Worm (Caenorhabditis elegans) whole organism, L1 larva: Measurements from ENCODE around the gene T07D4.5.

ENCODE experiments used
- Y116A8C.19 ChIP-seq: sonication (generic microtip); optimal IDR thresholded peaks from 2 replicates; lab custom pipeline; 2016; ENCODE audit warnings: missing compliant biosample characterization, missing genetic modification characterization, borderline replicate concordance
- aly-2 ChIP-seq: fragments of 150-350 bp; optimal IDR thresholded peaks from 2 replicates; lab custom pipeline; 2014; ENCODE audit warnings: missing biosample characterization, missing genetic modification characterization
- dpl-1 ChIP-seq, 3 experiments: fragments of 150-350 bp in 2 of 3; sonication (generic microtip) in 1 of 3; optimal IDR thresholded peaks; 2 replicates each; lab custom pipeline; 2014 to 2017; ENCODE audit warnings: missing biosample characterization in 3 of 3, missing genetic modification characterization in 3 of 3, missing genetic modification reagents in 3 of 3
- dsc-1 ChIP-seq: sonication (generic microtip); optimal IDR thresholded peaks from 2 replicates; lab custom pipeline; 2016; ENCODE audit warnings: mild to moderate bottlenecking, missing genetic modification characterization, missing compliant biosample characterization
- efl-1 ChIP-seq, 4 experiments: fragments of 150-350 bp; optimal IDR thresholded peaks in 3 of 4; peaks in 1 of 4; 1 replicate in 1 of 4; 2 replicates in 3 of 4; lab custom pipeline; 2014; ENCODE audit warnings: missing biosample characterization in 2 of 4, missing genetic modification characterization in 2 of 4, missing genetic modification reagents in 2 of 4
- fkh-10 ChIP-seq: sonication (generic microtip); optimal IDR thresholded peaks from 2 replicates; lab custom pipeline; 2017; ENCODE audit warnings: missing biosample characterization, missing genetic modification reagents, missing genetic modification characterization
- fkh-8 ChIP-seq: sonication (generic microtip); optimal IDR thresholded peaks from 2 replicates; lab custom pipeline; 2016; ENCODE audit warnings: mild to moderate bottlenecking, missing genetic modification characterization, missing compliant biosample characterization
- fos-1 ChIP-seq: fragments of 150-350 bp; optimal IDR thresholded peaks from 2 replicates; lab custom pipeline; 2014; ENCODE audit warnings: missing biosample characterization, missing genetic modification characterization
- grh-1 ChIP-seq: fragments of 200-800 bp; sonication (Bioruptor generic); IDR thresholded peaks from 2 replicates; pipeline ENCODE4 v1.3.6; 2022; ENCODE audit warnings: missing genetic modification reagents, missing genetic modification characterization, missing compliant biosample characterization
- hlh-17 ChIP-seq: fragments of 200-800 bp; sonication (Bioruptor generic); optimal IDR thresholded peaks from 2 replicates; lab custom pipeline; 2018; ENCODE audit warnings: missing genetic modification characterization, mild to moderate bottlenecking, missing compliant biosample characterization, moderate library complexity, borderline replicate concordance
- hlh-4 ChIP-seq: sonication (generic microtip); optimal IDR thresholded peaks from 2 replicates; lab custom pipeline; 2016; ENCODE audit warnings: mild to moderate bottlenecking, missing genetic modification characterization, missing compliant biosample characterization
- hpl-2 ChIP-seq: fragments of 150-350 bp; optimal IDR thresholded peaks from 2 replicates; lab custom pipeline; 2014; ENCODE audit warnings: missing biosample characterization, missing genetic modification reagents, missing genetic modification characterization
- isw-1 ChIP-seq: fragments of 200-800 bp; sonication (Bioruptor generic); IDR thresholded peaks from 2 replicates; pipeline ENCODE4 v1.3.6; 2022; ENCODE audit warnings: missing genetic modification characterization, missing compliant biosample characterization
- lin-13 ChIP-seq: fragments of 150-350 bp; optimal IDR thresholded peaks from 2 replicates; lab custom pipeline; 2014; ENCODE audit warnings: missing biosample characterization, missing genetic modification reagents, missing genetic modification characterization
- lin-14 ChIP-seq: fragments of 200-800 bp; sonication (Bioruptor generic); optimal IDR thresholded peaks from 2 replicates; lab custom pipeline; 2018; ENCODE audit warnings: mild to moderate bottlenecking, missing genetic modification characterization, moderate library complexity, missing compliant biosample characterization
- lin-15B ChIP-seq: fragments of 150-350 bp; sonication (generic microtip); optimal IDR thresholded peaks from 3 replicates; lab custom pipeline; 2014; ENCODE audit warnings: missing biosample characterization, missing genetic modification characterization
- lin-35 ChIP-seq, 2 experiments: fragments of 150-350 bp; optimal IDR thresholded peaks; 2 replicates each; lab custom pipeline; 2014; ENCODE audit warnings: missing biosample characterization in 2 of 2, missing genetic modification characterization in 2 of 2, missing genetic modification reagents in 2 of 2
- lin-39 ChIP-seq: fragments of 150-350 bp; optimal IDR thresholded peaks from 2 replicates; lab custom pipeline; 2014; ENCODE audit warnings: missing biosample characterization, missing genetic modification reagents, missing genetic modification characterization
- lir-3 ChIP-seq: sonication (generic microtip); optimal IDR thresholded peaks from 2 replicates; lab custom pipeline; 2016; ENCODE audit warnings: mild to moderate bottlenecking, missing genetic modification characterization, moderate library complexity, missing compliant biosample characterization; ENCODE audit not compliant: poor library complexity
- lsy-2 ChIP-seq, 2 experiments: fragments of 150-350 bp; optimal IDR thresholded peaks; 2 replicates each; lab custom pipeline; 2014; ENCODE audit warnings: missing biosample characterization in 2 of 2, missing genetic modification characterization in 2 of 2
- nhr-12 ChIP-seq: sonication (generic microtip); optimal IDR thresholded peaks from 2 replicates; lab custom pipeline; 2017; ENCODE audit warnings: missing biosample characterization, missing genetic modification characterization
- nhr-19 ChIP-seq: fragments of 200-800 bp; sonication (Bioruptor generic); conservative IDR thresholded peaks from 2 replicates; pipeline ENCODE4 v1.3.6; 2022; ENCODE audit warnings: missing genetic modification characterization, missing compliant biosample characterization
- nhr-20 ChIP-seq: sonication (generic microtip); optimal IDR thresholded peaks from 2 replicates; lab custom pipeline; 2016; ENCODE audit warnings: mild to moderate bottlenecking, missing genetic modification characterization, missing compliant biosample characterization
- nhr-28 ChIP-seq: fragments of 150-350 bp; optimal IDR thresholded peaks from 2 replicates; lab custom pipeline; 2014; ENCODE audit warnings: missing biosample characterization, missing genetic modification characterization
- nhr-71 ChIP-seq: sonication (generic microtip); optimal IDR thresholded peaks from 2 replicates; lab custom pipeline; 2016; ENCODE audit warnings: mild to moderate bottlenecking, missing genetic modification characterization, moderate library complexity, missing compliant biosample characterization
- nhr-84 ChIP-seq: sonication (generic microtip); optimal IDR thresholded peaks from 2 replicates; lab custom pipeline; 2017; ENCODE audit warnings: missing biosample characterization, missing genetic modification characterization
- nhr-90 ChIP-seq: sonication (generic microtip); optimal IDR thresholded peaks from 2 replicates; lab custom pipeline; 2016; ENCODE audit warnings: mild to moderate bottlenecking, missing genetic modification characterization, missing compliant biosample characterization; ENCODE audit not compliant: poor library complexity
- rnt-1 ChIP-seq: sonication (generic microtip); optimal IDR thresholded peaks from 2 replicates; lab custom pipeline; 2016; ENCODE audit warnings: mild to moderate bottlenecking, missing genetic modification characterization, moderate library complexity, missing compliant biosample characterization
- snu-23 ChIP-seq: sonication (generic microtip); optimal IDR thresholded peaks from 2 replicates; lab custom pipeline; 2016; ENCODE audit warnings: missing genetic modification characterization, missing compliant biosample characterization
- sox-4 ChIP-seq: sonication (generic microtip); optimal IDR thresholded peaks from 2 replicates; lab custom pipeline; 2016; ENCODE audit warnings: missing genetic modification characterization, missing compliant biosample characterization
- swsn-7 ChIP-seq: sonication (generic microtip); optimal IDR thresholded peaks from 2 replicates; lab custom pipeline; 2016; ENCODE audit warnings: missing genetic modification characterization, missing compliant biosample characterization
- tbx-2 ChIP-seq: sonication (generic microtip); optimal IDR thresholded peaks from 2 replicates; lab custom pipeline; 2016; ENCODE audit warnings: missing genetic modification characterization, missing compliant biosample characterization
- ztf-11 ChIP-seq, 2 experiments: sonication (generic microtip); optimal IDR thresholded peaks; 2 replicates each; lab custom pipeline; 2016 to 2017; ENCODE audit warnings: missing genetic modification characterization in 2 of 2, missing biosample characterization in 1 of 2, missing compliant biosample characterization in 1 of 2
- ztf-4 ChIP-seq: fragments of 150-350 bp; optimal IDR thresholded peaks from 2 replicates; lab custom pipeline; 2014; ENCODE audit warnings: missing biosample characterization, missing genetic modification characterization

T07D4.5 gene

ce11 chrII:8844465-8845126 lies 39.5 kb downstream of the T07D4.5 start, which contains the start of gene F46C5.6:
F46C5.6 (minus strand) TSS chrII:8844515.
- TF ChIP-seq tbx-2 = peak; percentile 19
- TF ChIP-seq nhr-71 = peak; percentile 73
- TF ChIP-seq lin-14 (GFP tag; lab: Kevin White, UChicago) = peak; percentile 83
- peak in 1 of 2 experiments; percentile 40 for TF ChIP-seq lsy-2 (tag; optimal IDR thresholded peaks at IDR 0.05; lab: Kevin White, UChicago)
- peak; percentile 53 for TF ChIP-seq dsc-1 (tag; lab: Kevin White, UChicago)
- TF ChIP-seq efl-1 (optimal IDR thresholded peaks at IDR 0.05; lab: Kevin White, UChicago) = peak in 1 of 2 experiments; percentile 10
- TF ChIP-seq efl-1 (GFP tag; optimal IDR thresholded peaks at IDR 0.05 in 1 of 2; lab: Kevin White, UChicago) = no peak
- TF ChIP-seq nhr-20 (tag; lab: Kevin White, UChicago) = peak; percentile 39
- TF ChIP-seq sox-4 (tag; lab: Kevin White, UChicago) = no peak
- TF ChIP-seq hlh-17 (GFP tag; lab: Kevin White, UChicago) = no peak
- peak; percentile 9 for TF ChIP-seq swsn-7 (tag; lab: Kevin White, UChicago)
- no peak for TF ChIP-seq ztf-4 (tag; lab: Kevin White, UChicago)
- TF ChIP-seq lin-35 (GFP tag; optimal IDR thresholded peaks at IDR 0.05; lab: Kevin White, UChicago) = peak in 1 of 2 experiments; percentile 13
- TF ChIP-seq snu-23 (GFP tag; lab: Kevin White, UChicago) = peak; percentile 45
- no peak for TF ChIP-seq dpl-1 (GFP tag; optimal IDR thresholded peaks at IDR 0.05; lab: Kevin White, UChicago)
- TF ChIP-seq fkh-8 (tag; lab: Kevin White, UChicago) = no peak
- TF ChIP-seq rnt-1 (tag; lab: Kevin White, UChicago) = peak; percentile 66
- TF ChIP-seq nhr-19 (GFP tag; lab: Robert Waterston, UW) = peak; percentile 30; the same call in 1 of the 2 replicates
- TF ChIP-seq, all 84 proteins: peak for 12

DNA sequence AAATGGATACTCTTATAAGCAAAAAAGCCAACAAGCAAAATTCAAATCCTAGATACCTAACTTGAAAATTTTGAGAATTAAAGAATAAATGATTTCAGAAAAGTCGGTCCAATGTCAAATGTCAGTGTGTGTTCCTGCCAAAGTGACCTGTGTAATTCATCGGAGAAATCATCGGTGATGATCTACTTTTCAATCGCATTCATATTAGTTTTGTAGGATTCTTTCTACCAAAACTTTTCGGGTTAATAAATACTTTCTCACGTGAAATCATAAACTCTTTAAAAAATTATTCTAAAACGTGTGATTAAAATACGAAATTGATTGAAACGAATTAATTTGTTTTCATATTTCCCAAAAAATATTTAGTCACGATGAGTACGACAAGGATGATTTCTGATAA lies 45.1 kb downstream of the T07D4.5 start, which contains the start of gene F46C5.7:
Gene F46C5.7 (plus strand): TSS at position 301 of the 400 bp plus-strand sequence.
- no peak for TF ChIP-seq isw-1 (GFP tag; lab: Robert Waterston, UW)
- TF ChIP-seq lin-15B (tag; lab: Kevin White, UChicago) = no peak
- TF ChIP-seq snu-23 (GFP tag; lab: Kevin White, UChicago) = no peak
- no peak for TF ChIP-seq hpl-2 (GFP tag; lab: Kevin White, UChicago)
- no peak for TF ChIP-seq nhr-90 (tag; lab: Kevin White, UChicago)
- no peak for TF ChIP-seq fkh-8 (tag; lab: Kevin White, UChicago)
- no peak for TF ChIP-seq hlh-4 (tag; lab: Kevin White, UChicago)
- no peak for TF ChIP-seq grh-1 (GFP tag; lab: Robert Waterston, UW)
- no peak for TF ChIP-seq nhr-20 (tag; lab: Kevin White, UChicago)
- no peak for TF ChIP-seq nhr-28
- TF ChIP-seq lir-3 (tag; lab: Kevin White, UChicago) = no peak
- no peak for TF ChIP-seq lin-13 (GFP tag; lab: Kevin White, UChicago)
- no peak for TF ChIP-seq Y116A8C.19
- TF ChIP-seq lin-39 (tag; lab: Kevin White, UChicago) = no peak
- TF ChIP-seq fos-1 = no peak
- TF ChIP-seq ztf-11 (tag; optimal IDR thresholded peaks at IDR 0.05; lab: Kevin White, UChicago) = no peak
- no peak for TF ChIP-seq lin-14 (GFP tag; lab: Kevin White, UChicago)
- no peak for TF ChIP-seq nhr-84
- TF ChIP-seq, all 84 proteins: peak for 0

ce11 chrII:8835857-8836256 lies 48.3 kb downstream of the T07D4.5 start, which contains the start of gene F46C5.4:
F46C5.4 (plus strand) TSS chrII:8836078.
- TF ChIP-seq fkh-10 (GFP tag; lab: Kevin White, UChicago) (peak; percentile 85), fkh-8 (tag; lab: Kevin White, UChicago) (no peak), lin-14 (GFP tag; lab: Kevin White, UChicago) (peak; percentile 66), aly-2 (tag; lab: Kevin White, UChicago) (no peak), nhr-12 (no peak), lin-13 (GFP tag; lab: Kevin White, UChicago) (no peak)
